Worm (Caenorhabditis elegans) whole organism, midembryonic: ENCODE measurements around the gene Y110A2AL.2.

ENCODE experiments used
- T22C8.4 ChIP-seq: fragments of 200-800 bp; sonication (Bioruptor generic); IDR thresholded peaks from 2 replicates; pipeline ENCODE4 v1.3.6; 2022; ENCODE audit warnings: missing genetic modification characterization, missing compliant biosample characterization
- cog-1 ChIP-seq: sonication (generic microtip); optimal IDR thresholded peaks from 2 replicates; lab custom pipeline; 2016; ENCODE audit warnings: missing genetic modification characterization, missing compliant biosample characterization
- flt-1 ChIP-seq: fragments of 200-800 bp; sonication (Bioruptor generic); IDR thresholded peaks from 2 replicates; pipeline ENCODE4 v1.3.6; 2022; ENCODE audit warnings: missing genetic modification characterization, missing compliant biosample characterization
- klf-2 ChIP-seq: fragments of 200-800 bp; sonication (Bioruptor generic); conservative IDR thresholded peaks from 2 replicates; pipeline ENCODE4 v1.3.6; 2022; ENCODE audit warnings: missing genetic modification reagents, missing genetic modification characterization, missing compliant biosample characterization
- med-1 ChIP-seq: sonication (generic microtip); optimal IDR thresholded peaks from 2 replicates; lab custom pipeline; 2017; ENCODE audit warnings: missing genetic modification characterization, mild to moderate bottlenecking, missing compliant biosample characterization, antibody characterized with exemption, missing genetic modification reagents; ENCODE audit not compliant: insufficient read depth
- ref-1 ChIP-seq: fragments of 200-800 bp; sonication (Bioruptor generic); conservative IDR thresholded peaks from 2 replicates; pipeline ENCODE4 v1.3.6; 2022; ENCODE audit warnings: missing genetic modification reagents, missing genetic modification characterization, missing compliant biosample characterization
- tab-1 ChIP-seq: fragments of 200-800 bp; sonication (Bioruptor generic); IDR thresholded peaks from 2 replicates; pipeline ENCODE4 v1.3.6; 2022; ENCODE audit warnings: missing genetic modification characterization, missing compliant biosample characterization
- ztf-23 ChIP-seq: fragments of 200-800 bp; sonication (Bioruptor generic); IDR thresholded peaks from 2 replicates; pipeline ENCODE4 v1.3.6; 2022; ENCODE audit warnings: missing genetic modification reagents, missing genetic modification characterization, missing compliant biosample characterization
- ztf-29 ChIP-seq: fragments of 200-800 bp; sonication (Bioruptor generic); IDR thresholded peaks from 2 replicates; pipeline ENCODE4 v1.3.6; 2022; ENCODE audit warnings: missing genetic modification reagents, missing genetic modification characterization, missing compliant biosample characterization

Gene Y110A2AL.2

DNA sequence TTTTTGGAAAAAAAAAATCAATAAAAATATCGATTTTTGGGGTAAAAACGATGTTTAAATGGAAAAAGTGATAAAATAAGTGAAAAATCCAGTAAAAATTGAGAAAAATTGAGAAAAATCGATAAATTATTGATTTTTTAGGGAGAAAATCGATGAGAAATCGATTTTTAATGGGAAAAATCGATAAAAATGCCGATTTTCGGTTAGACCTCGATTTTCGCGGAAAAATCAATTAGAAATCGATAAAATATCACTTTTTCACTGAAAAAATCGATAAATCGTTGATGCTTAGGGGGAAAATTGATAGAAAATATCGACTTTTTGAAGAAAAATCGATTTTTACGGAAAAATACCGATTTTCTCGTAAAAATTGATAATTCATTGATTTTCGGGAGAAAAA is 33.4 kb downstream of the Y110A2AL.2 start:
- TF ChIP-seq T22C8.4 (GFP tag; lab: Robert Waterston, UW) = peak; percentile 61; the same call in 1 of the 2 replicates
- no peak for TF ChIP-seq med-1 (GFP tag; lab: Kevin White, UChicago)

DNA sequence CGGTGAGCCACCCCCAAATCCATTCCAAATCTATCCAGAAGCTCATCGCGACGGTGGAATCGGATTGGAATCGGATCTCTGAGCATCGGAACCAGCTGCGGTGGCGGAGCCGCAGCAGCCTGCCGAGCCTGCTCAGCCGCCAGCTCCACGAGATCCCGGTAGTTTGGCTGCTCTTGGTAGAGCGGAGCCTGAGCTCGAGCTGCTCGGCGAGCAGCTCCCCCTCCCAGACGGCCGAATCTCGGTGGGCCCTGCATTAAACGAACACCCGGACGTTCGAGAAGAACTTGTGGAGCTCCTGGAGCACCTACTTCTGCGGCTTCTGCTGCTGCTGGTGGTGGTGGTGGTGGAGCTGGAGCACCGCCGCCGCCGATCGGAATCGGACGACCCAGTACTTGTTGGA is 35.9 kb downstream of the Y110A2AL.2 start:
- TF ChIP-seq ztf-29 = no peak
- TF ChIP-seq ref-1 = no peak
- no peak for TF ChIP-seq med-1 (GFP tag; lab: Kevin White, UChicago)
- no peak for TF ChIP-seq cog-1 (tag; lab: Kevin White, UChicago)
- TF ChIP-seq tab-1 (GFP tag; lab: Robert Waterston, UW) = no peak
- no peak for TF ChIP-seq T22C8.4 (GFP tag; lab: Robert Waterston, UW)

DNA sequence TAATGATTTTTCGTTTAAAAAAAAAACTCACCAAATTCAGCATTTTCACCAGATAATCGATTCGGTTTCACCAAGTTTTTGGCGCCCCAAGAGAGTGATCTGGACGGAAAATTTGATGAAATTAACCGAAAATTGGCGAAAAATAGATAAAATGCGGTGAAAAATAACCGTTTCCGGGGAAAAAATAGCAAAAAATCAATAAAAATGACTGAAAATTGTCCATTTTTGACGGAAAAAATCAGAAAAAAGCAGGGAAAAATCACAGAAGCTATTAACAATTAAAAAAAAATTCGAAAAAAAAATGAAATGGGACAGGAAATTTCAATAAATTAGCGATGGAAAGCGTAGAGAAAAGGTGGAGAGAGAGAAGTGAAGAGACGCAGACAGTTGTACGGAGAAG is 45.7 kb downstream of the Y110A2AL.2 start, which contains the start of gene ubc-15:
TSS of gene ubc-15 (minus strand) at position 101 of the 400 bp plus-strand sequence.
- TF ChIP-seq cog-1 (tag; lab: Kevin White, UChicago) (no peak), T22C8.4 (GFP tag; lab: Robert Waterston, UW) (no peak), klf-2 (GFP tag; lab: Robert Waterston, UW) (no peak), ztf-29 (no peak), ref-1 (no peak), med-1 (GFP tag; lab: Kevin White, UChicago) (no peak), flt-1 (no peak), tab-1 (GFP tag; lab: Robert Waterston, UW) (no peak), ztf-23 (GFP tag; lab: Robert Waterston, UW) (no peak)

DNA sequence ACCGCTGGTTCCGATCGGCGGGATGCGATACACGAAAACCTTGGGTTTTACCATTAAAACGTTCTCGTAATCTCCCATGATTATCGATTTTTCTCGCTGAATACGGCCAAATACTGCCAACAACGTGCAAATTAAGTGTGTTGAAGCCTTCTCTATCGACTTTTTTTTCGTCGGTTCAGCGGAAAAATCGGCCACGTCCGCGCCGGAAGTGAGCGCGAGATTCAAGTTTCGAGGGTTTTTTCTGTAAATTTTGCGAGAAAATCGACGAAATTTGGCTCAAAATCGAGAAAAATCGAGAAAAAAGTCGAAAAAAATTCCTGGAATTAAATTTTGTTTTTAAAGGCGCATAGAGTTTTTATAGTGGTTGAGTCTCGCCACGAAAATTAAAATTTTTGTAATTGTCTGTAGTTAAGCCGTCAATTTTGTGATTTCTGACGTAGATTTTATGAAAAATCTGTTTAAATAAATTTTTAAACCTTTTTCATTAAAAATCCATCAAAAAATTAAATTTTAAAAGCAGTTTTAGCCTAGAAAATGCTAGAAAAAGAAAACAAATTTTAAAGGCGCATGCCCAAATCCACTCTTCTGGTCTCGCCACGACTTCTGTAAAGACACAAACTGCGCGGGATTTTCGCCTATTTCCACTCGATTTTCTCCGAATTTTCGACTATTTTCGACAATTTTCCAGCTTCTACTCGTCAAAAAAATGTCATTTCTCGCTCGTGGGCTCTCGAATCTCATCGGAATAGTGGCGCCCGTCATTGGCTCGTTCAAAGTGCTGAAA is 51.5 kb downstream of the Y110A2AL.2 start, which contains the start of the genes ncap-1 and Y110A2AR.1:
TSS of gene ncap-1 (minus strand) at position 241 of the 784 bp plus-strand sequence.
TSS of gene Y110A2AR.1 (plus strand) at position 637 of the 784 bp plus-strand sequence.
- TF ChIP-seq cog-1 (tag; lab: Kevin White, UChicago) (no peak), ref-1 (no peak), T22C8.4 (GFP tag; lab: Robert Waterston, UW) (0 out of 2 replicates have a peak, but pooled peaks have one; percentile 10)

DNA sequence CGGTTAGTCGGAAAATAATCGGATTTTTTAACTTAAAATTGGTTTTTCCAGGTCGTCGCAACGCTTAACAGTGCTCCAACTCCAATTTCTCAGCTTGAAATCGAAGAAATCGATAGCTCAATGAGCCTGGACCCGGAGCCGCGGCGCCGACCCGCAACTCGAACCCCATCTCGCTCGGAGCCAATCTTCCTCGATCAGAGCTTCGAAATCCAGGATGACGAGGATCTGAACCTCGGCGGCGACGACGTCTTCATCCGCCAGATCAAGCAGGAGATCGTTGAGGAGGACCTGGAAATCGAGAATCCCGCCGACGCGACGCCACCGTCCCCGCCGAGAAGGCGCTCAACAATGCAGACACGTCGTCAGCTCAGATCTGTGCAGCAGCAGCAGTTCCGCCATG is 52.4 kb downstream of the Y110A2AL.2 start:
- no peak for TF ChIP-seq ref-1
